Fruit fly (Drosophila melanogaster) whole organism, embryonic: ENCODE measurements around the gene CG15145.

Experiments
- Abd-B ChIP-seq: fragments of 200-800 bp; sonication (Bioruptor generic); optimal IDR thresholded peaks from 2 replicates; lab custom pipeline; 2018; ENCODE audit warnings: missing biosample characterization, mild to moderate bottlenecking, missing genetic modification characterization, moderate library complexity
- Adf1 ChIP-seq: fragments of 200-800 bp; sonication (Bioruptor generic); IDR thresholded peaks from 2 replicates; pipeline ENCODE4 v1.3.6; 2022; ENCODE audit warnings: missing biosample characterization, missing genetic modification characterization
- BtbVII ChIP-seq: fragments of 200-800 bp; sonication (Bioruptor generic); optimal IDR thresholded peaks from 3 replicates; lab custom pipeline; 2017; ENCODE audit warnings: missing biosample characterization, mild to moderate bottlenecking, missing genetic modification characterization
- Bteb2 ChIP-seq: fragments of 200-800 bp; sonication (Bioruptor generic); optimal IDR thresholded peaks from 2 replicates; lab custom pipeline; 2016; ENCODE audit warnings: missing biosample characterization, missing genetic modification characterization
- CG10147 ChIP-seq: fragments of 200-800 bp; sonication (Bioruptor generic); optimal IDR thresholded peaks from 2 replicates; lab custom pipeline; 2019; ENCODE audit warnings: missing biosample characterization, mild to moderate bottlenecking, missing genetic modification characterization, moderate library complexity
- CG10209 ChIP-seq: fragments of 200-800 bp; sonication (Bioruptor generic); optimal IDR thresholded peaks from 3 replicates; lab custom pipeline; 2017; ENCODE audit warnings: missing biosample characterization, mild to moderate bottlenecking, missing genetic modification characterization, missing genetic modification reagents
- CG1024 ChIP-seq: fragments of 200-800 bp; sonication (Bioruptor generic); IDR thresholded peaks from 2 replicates; pipeline ENCODE4 v1.3.6; 2022; ENCODE audit warnings: missing biosample characterization, missing genetic modification characterization
- CG10321 ChIP-seq: fragments of 200-800 bp; sonication (Bioruptor generic); IDR thresholded peaks from 2 replicates; pipeline ENCODE4 v1.3.6; 2022; ENCODE audit warnings: missing biosample characterization, missing genetic modification characterization
- CG11398 ChIP-seq: fragments of 200-800 bp; sonication (Bioruptor generic); optimal IDR thresholded peaks from 2 replicates; lab custom pipeline; 2016; ENCODE audit warnings: missing biosample characterization, missing genetic modification characterization
- CG11560 ChIP-seq: fragments of 200-800 bp; sonication (Bioruptor generic); IDR thresholded peaks from 3 replicates; pipeline ENCODE4 v1.3.6; 2022; ENCODE audit warnings: missing biosample characterization, missing genetic modification characterization
- CG13287 ChIP-seq: fragments of 200-800 bp; sonication (Bioruptor generic); IDR thresholded peaks from 2 replicates; pipeline ENCODE4 v1.3.6; 2022; ENCODE audit warnings: missing biosample characterization, missing genetic modification characterization; ENCODE audit not compliant: partially characterized antibody
- CG14441 ChIP-seq: fragments of 200-800 bp; sonication (Bioruptor generic); IDR thresholded peaks from 2 replicates; pipeline ENCODE4 v1.3.6; 2022; ENCODE audit warnings: missing biosample characterization, missing genetic modification characterization
- CG15073 ChIP-seq: fragments of 200-800 bp; sonication (Bioruptor generic); optimal IDR thresholded peaks from 2 replicates; lab custom pipeline; 2016; ENCODE audit warnings: missing biosample characterization, missing genetic modification characterization
- CG16779 ChIP-seq: fragments of 200-800 bp; sonication (Bioruptor generic); IDR thresholded peaks from 2 replicates; pipeline ENCODE4 v1.3.6; 2022; ENCODE audit warnings: missing biosample characterization, missing genetic modification characterization
- CG18011 ChIP-seq: fragments of 200-800 bp; sonication (Bioruptor generic); optimal IDR thresholded peaks from 2 replicates; lab custom pipeline; 2017; ENCODE audit warnings: missing biosample characterization, missing genetic modification characterization, mild to moderate bottlenecking, moderate library complexity, missing genotype
- CG2129 ChIP-seq: fragments of 200-800 bp; sonication (Bioruptor generic); IDR thresholded peaks from 2 replicates; pipeline ENCODE4 v1.3.6; 2022; ENCODE audit warnings: missing biosample characterization, missing genetic modification characterization; ENCODE audit not compliant: partially characterized antibody
- CG33557 ChIP-seq: fragments of 200-800 bp; sonication (Bioruptor generic); optimal IDR thresholded peaks from 2 replicates; lab custom pipeline; 2019; ENCODE audit warnings: missing biosample characterization, mild to moderate bottlenecking, missing genetic modification characterization, moderate library complexity
- CG4282 ChIP-seq: fragments of 200-800 bp; sonication (Bioruptor generic); optimal IDR thresholded peaks from 2 replicates; lab custom pipeline; 2016; ENCODE audit warnings: missing biosample characterization, missing genetic modification characterization
- CG4707 ChIP-seq: fragments of 200-800 bp; sonication (Bioruptor generic); optimal IDR thresholded peaks from 2 replicates; lab custom pipeline; 2018; ENCODE audit warnings: missing biosample characterization, mild to moderate bottlenecking, missing genetic modification characterization, moderate library complexity
- CG6175 ChIP-seq: fragments of 200-800 bp; sonication (Bioruptor generic); IDR thresholded peaks from 3 replicates; pipeline ENCODE4 v1.3.6; 2022; ENCODE audit warnings: missing biosample characterization, missing genetic modification characterization
- CG6272 ChIP-seq: fragments of 200-800 bp; sonication (Bioruptor generic); IDR thresholded peaks from 2 replicates; pipeline ENCODE4 v1.3.6; 2022; ENCODE audit warnings: missing biosample characterization, missing genetic modification characterization
- CG7963 ChIP-seq: fragments of 200-800 bp; sonication (Bioruptor generic); IDR thresholded peaks from 3 replicates; pipeline ENCODE4 v1.3.6; 2022; ENCODE audit warnings: missing biosample characterization, missing genetic modification characterization; ENCODE audit not compliant: partially characterized antibody
- CG8281 ChIP-seq: fragments of 200-800 bp; sonication (Bioruptor generic); optimal IDR thresholded peaks from 2 replicates; lab custom pipeline; 2018; ENCODE audit warnings: missing biosample characterization, mild to moderate bottlenecking, missing genetic modification characterization, moderate library complexity
- Dek ChIP-seq: fragments of 200-800 bp; sonication (Bioruptor generic); optimal IDR thresholded peaks from 3 replicates; lab custom pipeline; 2019; ENCODE audit warnings: missing biosample characterization, mild to moderate bottlenecking, missing genetic modification characterization, moderate library complexity
- Dp ChIP-seq: fragments of 200-800 bp; sonication (Bioruptor generic); optimal IDR thresholded peaks from 2 replicates; lab custom pipeline; 2018; ENCODE audit warnings: missing biosample characterization, mild to moderate bottlenecking, missing genetic modification characterization, moderate library complexity
- Drgx ChIP-seq: fragments of 200-800 bp; sonication (Bioruptor generic); IDR thresholded peaks from 2 replicates; pipeline ENCODE4 v1.3.6; 2022; ENCODE audit warnings: missing biosample characterization, missing genetic modification characterization
- E2f2 ChIP-seq: fragments of 200-800 bp; sonication (Bioruptor generic); IDR thresholded peaks from 2 replicates; pipeline ENCODE4 v1.3.6; 2022; ENCODE audit warnings: missing biosample characterization, missing genetic modification characterization
- Hr51 ChIP-seq, 2 experiments: fragments of 200-800 bp; sonication (Bioruptor generic); optimal IDR thresholded peaks; 2 replicates in 1 of 2; 3 replicates in 1 of 2; lab custom pipeline; 2016 to 2018; ENCODE audit warnings: missing biosample characterization in 2 of 2, missing genetic modification characterization in 2 of 2, mild to moderate bottlenecking in 1 of 2, moderate library complexity in 1 of 2
- Jarid2 ChIP-seq: fragments of 200-800 bp; sonication (Bioruptor generic); optimal IDR thresholded peaks from 3 replicates; lab custom pipeline; 2017; ENCODE audit warnings: mild to moderate bottlenecking, missing biosample characterization, missing genetic modification reagents, missing genetic modification characterization
- Lim3 ChIP-seq: fragments of 200-800 bp; sonication (Bioruptor generic); IDR thresholded peaks from 2 replicates; pipeline ENCODE4 v1.3.6; 2022; ENCODE audit warnings: missing biosample characterization, missing genetic modification characterization
- Poxn ChIP-seq: fragments of 200-800 bp; sonication (Bioruptor generic); IDR thresholded peaks from 2 replicates; pipeline ENCODE4 v1.3.6; 2022; ENCODE audit warnings: missing biosample characterization, missing genetic modification characterization
- Trl ChIP-seq, 3 experiments: fragments of >200 bp in 2 of 3; fragments of 200-800 bp in 1 of 3; sonication (Bioruptor generic) in 1 of 3; optimal IDR thresholded peaks; 2 replicates in 1 of 3; 3 replicates in 2 of 3; lab custom pipeline; 2016 to 2017; ENCODE audit warnings: missing biosample characterization in 1 of 3, missing genetic modification characterization in 1 of 3
- ab ChIP-seq: fragments of 200-800 bp; sonication (Bioruptor generic); optimal IDR thresholded peaks from 2 replicates; lab custom pipeline; 2016; ENCODE audit warnings: missing biosample characterization, missing genetic modification characterization
- br ChIP-seq: fragments of >200 bp; optimal IDR thresholded peaks from 2 replicates; lab custom pipeline; 2017
- cato ChIP-seq: fragments of 200-800 bp; sonication (Bioruptor generic); optimal IDR thresholded peaks from 2 replicates; lab custom pipeline; 2016; ENCODE audit warnings: missing biosample characterization, missing genetic modification characterization, borderline replicate concordance
- cg ChIP-seq: fragments of 200-800 bp; sonication (Bioruptor generic); optimal IDR thresholded peaks from 3 replicates; lab custom pipeline; 2019; ENCODE audit warnings: missing biosample characterization, mild to moderate bottlenecking, missing genetic modification characterization, moderate library complexity
- crol ChIP-seq: fragments of 200-800 bp; sonication (Bioruptor generic); IDR thresholded peaks from 2 replicates; pipeline ENCODE4 v1.3.6; 2022; ENCODE audit warnings: missing biosample characterization, missing genetic modification characterization
- fd102C ChIP-seq: fragments of 200-800 bp; sonication (Bioruptor generic); optimal IDR thresholded peaks from 2 replicates; lab custom pipeline; 2018; ENCODE audit warnings: missing biosample characterization, mild to moderate bottlenecking, missing genetic modification characterization, moderate library complexity
- fd96Cb ChIP-seq: fragments of 200-800 bp; sonication (Bioruptor generic); optimal IDR thresholded peaks from 2 replicates; lab custom pipeline; 2018; ENCODE audit warnings: missing biosample characterization, mild to moderate bottlenecking, missing genetic modification characterization, moderate library complexity
- grau ChIP-seq: fragments of 200-800 bp; optimal IDR thresholded peaks from 3 replicates; lab custom pipeline; 2019; ENCODE audit warnings: missing biosample characterization, mild to moderate bottlenecking, missing genetic modification characterization, moderate library complexity
- ind ChIP-seq: fragments of 200-800 bp; sonication (Bioruptor generic); optimal IDR thresholded peaks from 3 replicates; lab custom pipeline; 2016; ENCODE audit warnings: missing biosample characterization, missing genetic modification characterization
- lmd ChIP-seq: fragments of 200-800 bp; sonication (Bioruptor generic); IDR thresholded peaks from 2 replicates; pipeline ENCODE4 v1.3.6; 2022; ENCODE audit warnings: missing biosample characterization, missing genetic modification characterization
- nerfin-2 ChIP-seq: fragments of 200-800 bp; sonication (Bioruptor generic); IDR thresholded peaks from 2 replicates; pipeline ENCODE4 v1.3.6; 2022; ENCODE audit warnings: missing biosample characterization, missing genetic modification characterization; ENCODE audit not compliant: partially characterized antibody
- phol ChIP-seq: fragments of 200-800 bp; sonication (Bioruptor generic); optimal IDR thresholded peaks from 3 replicates; lab custom pipeline; 2018; ENCODE audit warnings: missing biosample characterization, mild to moderate bottlenecking, missing genetic modification characterization, moderate library complexity
- slp2 ChIP-seq: fragments of 200-800 bp; sonication (Bioruptor generic); optimal IDR thresholded peaks from 2 replicates; lab custom pipeline; 2016; ENCODE audit warnings: missing biosample characterization, missing genetic modification characterization
- so ChIP-seq: fragments of 200-800 bp; sonication (Bioruptor generic); IDR thresholded peaks from 3 replicates; pipeline ENCODE4 v1.3.6; 2022; ENCODE audit warnings: missing biosample characterization, missing genetic modification characterization
- sr ChIP-seq: fragments of 200-800 bp; sonication (Bioruptor generic); IDR thresholded peaks from 3 replicates; pipeline ENCODE4 v1.3.6; 2022; ENCODE audit warnings: missing biosample characterization, missing genetic modification characterization
- sug ChIP-seq: fragments of 200-800 bp; optimal IDR thresholded peaks from 2 replicates; lab custom pipeline; 2019; ENCODE audit warnings: missing biosample characterization, mild to moderate bottlenecking, missing genetic modification characterization, moderate library complexity
- ttk ChIP-seq: fragments of 200-800 bp; sonication (Bioruptor generic); IDR thresholded peaks from 2 replicates; pipeline ENCODE4 v2.1.2; 2022; ENCODE audit warnings: missing biosample characterization, missing genetic modification characterization
- wdn ChIP-seq: fragments of 200-800 bp; sonication (Bioruptor generic); IDR thresholded peaks from 2 replicates; pipeline ENCODE4 v1.3.6; 2022; ENCODE audit warnings: missing biosample characterization, missing genetic modification characterization
- yki ChIP-seq: fragments of >200 bp; optimal IDR thresholded peaks from 3 replicates; lab custom pipeline; 2018

Gene CG15145

dm6 chr2L:17574337-17574912 lies 42.4 kb upstream of the CG15145 start (continued):
- TF ChIP-seq CG7963 (GFP tag; lab: Robert Waterston, UW) (no peak), CG11560 (no peak), CG4707 (GFP tag; lab: Kevin White, UChicago) (no peak), sug (tag; lab: Kevin White, UChicago) (no peak), CG1024 (GFP tag; lab: Robert Waterston, UW) (0 out of 2 replicates have a peak, but pooled peaks have one; percentile 5), grau (no peak), CG4282 (GFP tag; lab: Kevin White, UChicago) (no peak), wdn (GFP tag; lab: Robert Waterston, UW) (no peak), Adf1 (GFP tag; lab: Robert Waterston, UW) (no peak), CG6272 (0 out of 2 replicates have a peak, but pooled peaks have one; percentile 25), fd102C (GFP tag; lab: Kevin White, UChicago) (no peak), ab (GFP tag; lab: Kevin White, UChicago) (no peak), CG2129 (GFP tag; lab: Robert Waterston, UW) (no peak), Dek (no peak), nerfin-2 (GFP tag; lab: Robert Waterston, UW) (no peak), CG33557 (GFP tag; lab: Kevin White, UChicago) (no peak), Trl (optimal IDR thresholded peaks at IDR 0.05; lab: Kevin White, UChicago) (peak in 1 of 2 experiments; percentile 18), Trl (GFP tag; optimal IDR thresholded peaks at IDR 0.05; lab: Kevin White, UChicago) (no peak), phol (tag; lab: Kevin White, UChicago) (peak; percentile 37), CG10209 (no peak), fd96Cb (tag; lab: Kevin White, UChicago) (no peak), crol (GFP tag; lab: Robert Waterston, UW) (no peak), CG10147 (GFP tag; lab: Kevin White, UChicago) (no peak), CG16779 (GFP tag; lab: Robert Waterston, UW) (peak; percentile 52; the same call in 1 of the 2 replicates), CG14441 (no peak), Hr51 (GFP tag; optimal IDR thresholded peaks at IDR 0.05; lab: Kevin White, UChicago) (no peak), so (GFP tag; lab: Robert Waterston, UW) (no peak), CG6175 (GFP tag; lab: Robert Waterston, UW) (no peak), BtbVII (GFP tag; lab: Kevin White, UChicago) (no peak), slp2 (GFP tag; lab: Kevin White, UChicago) (no peak), CG8281 (tag; lab: Kevin White, UChicago) (no peak), Dp (no peak), E2f2 (GFP tag; lab: Robert Waterston, UW) (no peak), Poxn (GFP tag; lab: Robert Waterston, UW) (no peak), ttk (no peak), CG15073 (GFP tag; lab: Kevin White, UChicago) (no peak), Lim3 (GFP tag; lab: Robert Waterston, UW) (no peak), CG18011 (no peak), lmd (GFP tag; lab: Robert Waterston, UW) (no peak), cato (GFP tag; lab: Kevin White, UChicago) (no peak), Bteb2 (GFP tag; lab: Kevin White, UChicago) (no peak), cg (peak; percentile 66), Drgx (GFP tag; lab: Robert Waterston, UW) (no peak), CG11398 (GFP tag; lab: Kevin White, UChicago) (no peak), Abd-B (GFP tag; lab: Kevin White, UChicago) (no peak), br (lab: Kevin White, UChicago) (no peak), CG13287 (no peak), Jarid2 (GFP tag; lab: Kevin White, UChicago) (no peak), CG10321 (no peak), ind (GFP tag; lab: Kevin White, UChicago) (no peak), sr (GFP tag; lab: Robert Waterston, UW) (no peak), yki (lab: Kevin White, UChicago) (no peak)
